Worm (Caenorhabditis elegans): ENCODE data around the gene ZK1128.7.

ZK1128.7 gene

ce11 chrIII:10101352-10101751 lies 35.5 kb upstream of the ZK1128.7 start, which contains the start of gene kel-10:
Gene kel-10 (minus strand): TSS chrIII:10101452.
- TF ChIP-seq hmg-4 (GFP tag; optimal IDR thresholded peaks at IDR 0.05) (no peak), pes-1 (GFP tag; IDR thresholded peaks at IDR 0.05) (no peak), tbx-11 (GFP tag; IDR thresholded peaks at IDR 0.05) (no peak), flt-1 (GFP tag; IDR thresholded peaks at IDR 0.05) (no peak), ceh-13 (GFP tag; optimal IDR thresholded peaks at IDR 0.05) (no peak), ceh-36 (tag; optimal IDR thresholded peaks at IDR 0.05) (no peak), tra-4 (tag; optimal IDR thresholded peaks at IDR 0.05) (no peak), sea-1 (GFP tag; conservative IDR thresholded peaks at IDR 0.05) (no peak), hnd-1 (tag; optimal IDR thresholded peaks at IDR 0.05) (no peak), ets-7 (tag; optimal IDR thresholded peaks at IDR 0.05) (no peak)

- TF ChIP-seq ceh-13 (GFP tag; optimal IDR thresholded peaks at IDR 0.05) (no peak), F13C5.2 (tag; optimal IDR thresholded peaks at IDR 0.05) (no peak), tbx-37 (GFP tag; conservative IDR thresholded peaks at IDR 0.05) (no peak), tra-4 (tag; optimal IDR thresholded peaks at IDR 0.05) (no peak), flt-1 (GFP tag; IDR thresholded peaks at IDR 0.05) (no peak), hmg-4 (GFP tag; optimal IDR thresholded peaks at IDR 0.05) (no peak), B0310.2 (tag; optimal IDR thresholded peaks at IDR 0.05) (no peak), ceh-36 (tag; optimal IDR thresholded peaks at IDR 0.05) (no peak), hmbx-1 (tag; optimal IDR thresholded peaks at IDR 0.05) (no peak)
Measured at ce11 chrIII:10106390-10106789, 30.4 kb upstream of the ZK1128.7 start, which contains the start of gene srt-55. Gene srt-55 (minus strand): TSS chrIII:10106490.

ce11 chrIII:10108995-10109394 lies 27.8 kb upstream of the ZK1128.7 start, which contains the start of gene T16H12.9:
Gene T16H12.9 (plus strand): TSS chrIII:10109295.
- TF ChIP-seq hnd-1 (tag; optimal IDR thresholded peaks at IDR 0.05) (no peak), scrt-1 (GFP tag; IDR thresholded peaks at IDR 0.05) (no peak), F13C5.2 (tag; optimal IDR thresholded peaks at IDR 0.05) (no peak), hmg-4 (GFP tag; optimal IDR thresholded peaks at IDR 0.05) (no peak), ceh-36 (tag; optimal IDR thresholded peaks at IDR 0.05) (no peak), sea-1 (GFP tag; conservative IDR thresholded peaks at IDR 0.05) (no peak), B0310.2 (tag; optimal IDR thresholded peaks at IDR 0.05) (no peak), ama-1 (optimal IDR thresholded peaks at IDR 0.05) (no peak)

- TF ChIP-seq pes-1 (GFP tag; IDR thresholded peaks at IDR 0.05) (no peak), B0310.2 (tag; optimal IDR thresholded peaks at IDR 0.05) (no peak), hmbx-1 (tag; optimal IDR thresholded peaks at IDR 0.05) (no peak), ama-1 (optimal IDR thresholded peaks at IDR 0.05) (no peak), ceh-13 (GFP tag; optimal IDR thresholded peaks at IDR 0.05) (no peak), ets-7 (tag; optimal IDR thresholded peaks at IDR 0.05) (no peak), hnd-1 (tag; optimal IDR thresholded peaks at IDR 0.05) (no peak), tbx-37 (GFP tag; conservative IDR thresholded peaks at IDR 0.05) (no peak), tbx-11 (GFP tag; IDR thresholded peaks at IDR 0.05) (no peak), hmg-4 (GFP tag; optimal IDR thresholded peaks at IDR 0.05) (no peak), sea-1 (GFP tag; conservative IDR thresholded peaks at IDR 0.05) (no peak), F13C5.2 (tag; optimal IDR thresholded peaks at IDR 0.05) (no peak), aly-1 (tag; optimal IDR thresholded peaks at IDR 0.05) (no peak), tra-4 (tag; optimal IDR thresholded peaks at IDR 0.05) (no peak), scrt-1 (GFP tag; IDR thresholded peaks at IDR 0.05) (no peak), flt-1 (GFP tag; IDR thresholded peaks at IDR 0.05) (no peak), ceh-36 (tag; optimal IDR thresholded peaks at IDR 0.05) (no peak)
Measured at ce11 chrIII:10112958-10113357, 23.8 kb upstream of the ZK1128.7 start, which contains the start of gene vps-29. Gene vps-29 (minus strand): TSS chrIII:10113058.

- TF ChIP-seq hmg-4 (GFP tag; optimal IDR thresholded peaks at IDR 0.05) (no peak), F13C5.2 (tag; optimal IDR thresholded peaks at IDR 0.05) (no peak), ceh-36 (tag; optimal IDR thresholded peaks at IDR 0.05) (no peak), pes-1 (GFP tag; IDR thresholded peaks at IDR 0.05) (no peak), ceh-13 (GFP tag; optimal IDR thresholded peaks at IDR 0.05) (no peak), scrt-1 (GFP tag; IDR thresholded peaks at IDR 0.05) (no peak), hmbx-1 (tag; optimal IDR thresholded peaks at IDR 0.05) (no peak), ets-7 (tag; optimal IDR thresholded peaks at IDR 0.05) (no peak), flt-1 (GFP tag; IDR thresholded peaks at IDR 0.05) (no peak), ama-1 (optimal IDR thresholded peaks at IDR 0.05) (no peak), B0310.2 (tag; optimal IDR thresholded peaks at IDR 0.05) (no peak), sea-1 (GFP tag; conservative IDR thresholded peaks at IDR 0.05) (no peak)
Measured at ce11 chrIII:10114662-10115061, 22.1 kb upstream of the ZK1128.7 start, which contains the start of the genes ZK1128.1 and mett-10. Gene ZK1128.1 (minus strand): TSS chrIII:10114760. Gene mett-10 (plus strand): TSS chrIII:10115036.

- TF ChIP-seq aly-1 (tag; optimal IDR thresholded peaks at IDR 0.05) (no peak), hnd-1 (tag; optimal IDR thresholded peaks at IDR 0.05) (no peak), F13C5.2 (tag; optimal IDR thresholded peaks at IDR 0.05) (no peak), scrt-1 (GFP tag; IDR thresholded peaks at IDR 0.05) (no peak), pes-1 (GFP tag; IDR thresholded peaks at IDR 0.05) (no peak), ceh-13 (GFP tag; optimal IDR thresholded peaks at IDR 0.05) (no peak), tbx-37 (GFP tag; conservative IDR thresholded peaks at IDR 0.05) (no peak), ceh-36 (tag; optimal IDR thresholded peaks at IDR 0.05) (no peak), B0310.2 (tag; optimal IDR thresholded peaks at IDR 0.05) (no peak), sea-1 (GFP tag; conservative IDR thresholded peaks at IDR 0.05) (no peak), ama-1 (optimal IDR thresholded peaks at IDR 0.05) (no peak), flt-1 (GFP tag; IDR thresholded peaks at IDR 0.05) (no peak), hmbx-1 (tag; optimal IDR thresholded peaks at IDR 0.05) (no peak), tbx-11 (GFP tag; IDR thresholded peaks at IDR 0.05) (no peak)
Measured at ce11 chrIII:10118818-10119217, 18.0 kb upstream of the ZK1128.7 start, which contains the start of gene ZK1128.3. Gene ZK1128.3 (minus strand): TSS chrIII:10118918.

ce11 chrIII:10120076-10120831 lies 16.6 kb upstream of the ZK1128.7 start, which contains the start of the genes gtf-2H3 and ham-3:
Gene gtf-2H3 (minus strand): TSS chrIII:10120148.
Gene ham-3 (plus strand): TSS chrIII:10120781.
- TF ChIP-seq F13C5.2 (tag; optimal IDR thresholded peaks at IDR 0.05) = no peak
- no peak for TF ChIP-seq ets-7 (tag; optimal IDR thresholded peaks at IDR 0.05)
- TF ChIP-seq hmbx-1 (tag; optimal IDR thresholded peaks at IDR 0.05) = no peak
- TF ChIP-seq pes-1 (GFP tag; IDR thresholded peaks at IDR 0.05) = 0 out of 2 replicates have a peak, but pooled peaks have one; percentile 48
- TF ChIP-seq ceh-13 (GFP tag; optimal IDR thresholded peaks at IDR 0.05) = no peak
- no peak for TF ChIP-seq flt-1 (GFP tag; IDR thresholded peaks at IDR 0.05)
